Fruit fly (Drosophila melanogaster): ENCODE measurements around the gene CG31560.

dm6 chr3R:6290289-6290688 lies 19.5 kb upstream of the CG31560 start:
- TF ChIP-seq h (optimal IDR thresholded peaks at IDR 0.05) (no peak), Sin3A (optimal IDR thresholded peaks at IDR 0.05) (no peak)
